Worm (Caenorhabditis elegans) whole organism, young adult: ENCODE results near the gene clec-121.

Source experiments
- B0261.1 ChIP-seq: sonication (generic microtip); optimal IDR thresholded peaks from 2 replicates; lab custom pipeline; 2016; ENCODE audit warnings: mild to moderate bottlenecking, missing genetic modification characterization, moderate library complexity, missing compliant biosample characterization
- C06A6.2 ChIP-seq: fragments of 200-800 bp; sonication (Bioruptor generic); conservative IDR thresholded peaks from 2 replicates; pipeline ENCODE4 v1.3.6; 2022; ENCODE audit warnings: missing genetic modification characterization, missing compliant biosample characterization
- D2030.7 ChIP-seq: fragments of 200-800 bp; sonication (Bioruptor generic); IDR thresholded peaks from 2 replicates; pipeline ENCODE4 v1.3.6; 2022; ENCODE audit warnings: missing genetic modification reagents, missing genetic modification characterization, missing compliant biosample characterization
- F22D6.2 ChIP-seq: sonication (generic microtip); optimal IDR thresholded peaks from 2 replicates; lab custom pipeline; 2016; ENCODE audit warnings: mild to moderate bottlenecking, missing genetic modification characterization, missing compliant biosample characterization
- F23B12.7 ChIP-seq: sonication (generic microtip); optimal IDR thresholded peaks from 2 replicates; lab custom pipeline; 2017; ENCODE audit warnings: missing genetic modification characterization, mild to moderate bottlenecking, missing compliant biosample characterization, antibody characterized with exemption, moderate library complexity; ENCODE audit not compliant: insufficient read depth
- F33H1.4 ChIP-seq: fragments of 200-800 bp; sonication (Bioruptor generic); IDR thresholded peaks from 2 replicates; pipeline ENCODE4 v1.3.6; 2022; ENCODE audit warnings: missing genetic modification reagents, missing genetic modification characterization, missing compliant biosample characterization
- F57C9.4 ChIP-seq: sonication (generic microtip); optimal IDR thresholded peaks from 2 replicates; lab custom pipeline; 2017; ENCODE audit warnings: mild to moderate bottlenecking, missing genetic modification characterization, missing compliant biosample characterization
- K11D2.4 ChIP-seq: fragments of 200-800 bp; sonication (Bioruptor generic); IDR thresholded peaks from 2 replicates; pipeline ENCODE4 v1.3.6; 2022; ENCODE audit warnings: missing genetic modification reagents, missing genetic modification characterization, missing compliant biosample characterization
- Y67H2A.10 ChIP-seq: fragments of 200-800 bp; sonication (Bioruptor generic); conservative IDR thresholded peaks from 2 replicates; pipeline ENCODE4 v1.3.6; 2022; ENCODE audit warnings: missing genetic modification reagents, missing genetic modification characterization, missing compliant biosample characterization
- Y79H2A.3 ChIP-seq: fragments of 200-800 bp; sonication (Bioruptor generic); conservative IDR thresholded peaks from 2 replicates; pipeline ENCODE4 v1.3.6; 2022; ENCODE audit warnings: missing genetic modification reagents, missing genetic modification characterization, missing compliant biosample characterization
- Y95B8A.8 ChIP-seq: fragments of 200-800 bp; sonication (Bioruptor generic); IDR thresholded peaks from 2 replicates; pipeline ENCODE4 v1.3.6; 2022; ENCODE audit warnings: missing genetic modification reagents, missing genetic modification characterization, missing compliant biosample characterization
- ama-1 ChIP-seq, 3 experiments: fragments of 150-350 bp in 1 of 3; sonication (generic microtip) in 2 of 3; optimal IDR thresholded peaks; 2 replicates each; lab custom pipeline; 2014 to 2018; ENCODE audit warnings: missing biosample characterization in 2 of 3, missing genetic modification characterization in 2 of 3, missing genetic modification reagents in 2 of 3
- athp-1 ChIP-seq: sonication (generic microtip); optimal IDR thresholded peaks from 2 replicates; lab custom pipeline; 2017; ENCODE audit warnings: mild to moderate bottlenecking, missing genetic modification characterization, missing compliant biosample characterization
- attf-3 ChIP-seq: fragments of 200-800 bp; sonication (Bioruptor generic); conservative IDR thresholded peaks from 2 replicates; pipeline ENCODE4 v1.3.6; 2022; ENCODE audit warnings: missing genetic modification reagents, missing genetic modification characterization, missing compliant biosample characterization
- cebp-1 ChIP-seq, 2 experiments: fragments of 200-800 bp in 1 of 2; sonication (Bioruptor generic) in 1 of 2; sonication (generic microtip) in 1 of 2; IDR thresholded peaks in 1 of 2; optimal IDR thresholded peaks in 1 of 2; 2 replicates each; pipeline versions ENCODE4 v1.3.6 to Lab custom; 2017 to 2022; ENCODE audit warnings: missing compliant biosample characterization in 2 of 2, missing genetic modification characterization in 2 of 2, mild to moderate bottlenecking in 1 of 2, missing genetic modification reagents in 1 of 2, moderate library complexity in 1 of 2
- ceh-27 ChIP-seq: fragments of 200-800 bp; sonication (Bioruptor generic); optimal IDR thresholded peaks from 2 replicates; lab custom pipeline; 2018; ENCODE audit warnings: mild to moderate bottlenecking, missing genetic modification characterization, moderate library complexity, missing compliant biosample characterization
- ceh-91 ChIP-seq: fragments of 200-800 bp; sonication (Bioruptor generic); IDR thresholded peaks from 2 replicates; pipeline ENCODE4 v1.3.6; 2022; ENCODE audit warnings: missing genetic modification reagents, missing genetic modification characterization, missing compliant biosample characterization
- dpff-1 ChIP-seq: sonication (generic microtip); optimal IDR thresholded peaks from 2 replicates; lab custom pipeline; 2017; ENCODE audit warnings: mild to moderate bottlenecking, missing genetic modification characterization, missing compliant biosample characterization
- egl-18 ChIP-seq: fragments of 200-800 bp; sonication (Bioruptor generic); IDR thresholded peaks from 2 replicates; pipeline ENCODE4 v1.3.6; 2022; ENCODE audit warnings: missing genetic modification reagents, missing genetic modification characterization, missing compliant biosample characterization
- ets-4 ChIP-seq: fragments of 200-800 bp; sonication (Bioruptor generic); optimal IDR thresholded peaks from 2 replicates; lab custom pipeline; 2018; ENCODE audit warnings: mild to moderate bottlenecking, missing genetic modification characterization, missing compliant biosample characterization
- him-1 ChIP-seq: sonication (generic microtip); optimal IDR thresholded peaks from 2 replicates; lab custom pipeline; 2016; ENCODE audit warnings: missing genotype, missing genetic modification reagents, missing genetic modification characterization, missing compliant biosample characterization
- hlh-12 ChIP-seq: sonication (generic microtip); optimal IDR thresholded peaks from 2 replicates; lab custom pipeline; 2016; ENCODE audit warnings: missing genetic modification characterization, missing compliant biosample characterization
- let-607 ChIP-seq, 2 experiments: fragments of 200-800 bp in 1 of 2; sonication (Bioruptor generic) in 1 of 2; sonication (generic microtip) in 1 of 2; optimal IDR thresholded peaks; 2 replicates each; lab custom pipeline; 2016 to 2018; ENCODE audit warnings: mild to moderate bottlenecking in 2 of 2, missing compliant biosample characterization in 2 of 2, missing genetic modification characterization in 2 of 2, moderate library complexity in 2 of 2, missing genotype in 1 of 2
- lin-26 ChIP-seq: fragments of 200-800 bp; sonication (Bioruptor generic); IDR thresholded peaks from 2 replicates; pipeline ENCODE4 v1.3.6; 2022; ENCODE audit warnings: missing genetic modification reagents, missing genetic modification characterization, missing compliant biosample characterization
- lin-54 ChIP-seq: fragments of 200-800 bp; sonication (Bioruptor generic); optimal IDR thresholded peaks from 2 replicates; lab custom pipeline; 2018; ENCODE audit warnings: mild to moderate bottlenecking, missing genetic modification characterization, missing compliant biosample characterization
- lsy-27 ChIP-seq: sonication (generic microtip); optimal IDR thresholded peaks from 2 replicates; lab custom pipeline; 2017; ENCODE audit warnings: missing genetic modification characterization, mild to moderate bottlenecking, missing compliant biosample characterization, antibody characterized with exemption, missing genotype, borderline replicate concordance; ENCODE audit not compliant: insufficient read depth
- madf-10 ChIP-seq: sonication (generic microtip); optimal IDR thresholded peaks from 2 replicates; lab custom pipeline; 2016; ENCODE audit warnings: mild to moderate bottlenecking, missing genetic modification characterization, missing compliant biosample characterization
- madf-6 ChIP-seq: fragments of 200-800 bp; sonication (Bioruptor generic); IDR thresholded peaks from 2 replicates; pipeline ENCODE4 v1.3.6; 2022; ENCODE audit warnings: missing genetic modification reagents, missing genetic modification characterization, missing compliant biosample characterization
- mes-4 ChIP-seq: sonication (generic microtip); optimal IDR thresholded peaks from 2 replicates; lab custom pipeline; 2016; ENCODE audit warnings: missing genotype, missing genetic modification characterization, missing compliant biosample characterization
- mxl-1 ChIP-seq: sonication (generic microtip); optimal IDR thresholded peaks from 2 replicates; lab custom pipeline; 2016; ENCODE audit warnings: missing genetic modification characterization, missing compliant biosample characterization
- nfya-1 ChIP-seq: sonication (generic microtip); optimal IDR thresholded peaks from 2 replicates; lab custom pipeline; 2017; ENCODE audit warnings: antibody characterized with exemption, missing compliant biosample characterization, missing genetic modification characterization, borderline replicate concordance; ENCODE audit not compliant: insufficient read depth
- nfyb-1 ChIP-seq: fragments of 200-800 bp; sonication (Bioruptor generic); IDR thresholded peaks from 2 replicates; pipeline ENCODE4 v1.3.6; 2022; ENCODE audit warnings: missing genetic modification reagents, missing genetic modification characterization, missing compliant biosample characterization
- nhr-27 ChIP-seq: fragments of 200-800 bp; sonication (Bioruptor generic); optimal IDR thresholded peaks from 2 replicates; lab custom pipeline; 2018; ENCODE audit warnings: mild to moderate bottlenecking, missing genetic modification characterization, moderate library complexity, missing compliant biosample characterization
- nhr-80 ChIP-seq: sonication (generic microtip); optimal IDR thresholded peaks from 2 replicates; lab custom pipeline; 2016; ENCODE audit warnings: missing genetic modification characterization, missing compliant biosample characterization
- pha-4 ChIP-seq: fragments of 150-350 bp; sonication (generic microtip); optimal IDR thresholded peaks from 2 replicates; lab custom pipeline; 2014; ENCODE audit warnings: missing biosample characterization, missing genetic modification reagents, missing genetic modification characterization
- rec-8 ChIP-seq, 2 experiments: sonication (generic microtip); optimal IDR thresholded peaks; 2 replicates each; lab custom pipeline; 2016; ENCODE audit warnings: mild to moderate bottlenecking in 2 of 2, missing genetic modification characterization in 2 of 2, missing genetic modification reagents in 2 of 2, missing genotype in 2 of 2, missing biosample characterization in 1 of 2, missing compliant biosample characterization in 1 of 2, moderate library complexity in 1 of 2
- repo-1 ChIP-seq: sonication (generic microtip); optimal IDR thresholded peaks from 2 replicates; lab custom pipeline; 2017; ENCODE audit warnings: mild to moderate bottlenecking, missing genetic modification characterization, missing compliant biosample characterization
- rpc-1 ChIP-seq, 2 experiments: fragments of 150-350 bp in 1 of 2; sonication (generic microtip) in 1 of 2; optimal IDR thresholded peaks; 2 replicates each; lab custom pipeline; 2014 to 2018; ENCODE audit warnings: missing biosample characterization in 1 of 2, missing genetic modification characterization in 1 of 2, missing genetic modification reagents in 1 of 2, missing genotype in 1 of 2
- sea-2 ChIP-seq: fragments of 200-800 bp; sonication (Bioruptor generic); IDR thresholded peaks from 2 replicates; pipeline ENCODE4 v1.3.6; 2022; ENCODE audit warnings: missing genetic modification characterization, missing compliant biosample characterization
- snpc-1.3 ChIP-seq: sonication (generic microtip); optimal IDR thresholded peaks from 2 replicates; lab custom pipeline; 2017; ENCODE audit warnings: missing genetic modification characterization, mild to moderate bottlenecking, missing compliant biosample characterization, antibody characterized with exemption, moderate library complexity, missing genotype, missing genetic modification reagents; ENCODE audit not compliant: insufficient read depth
- snpc-4 ChIP-seq, 5 experiments: fragments of 150-350 bp in 1 of 5; sonication (generic microtip) in 4 of 5; optimal IDR thresholded peaks; 2 replicates each; lab custom pipeline; 2014 to 2018; ENCODE audit warnings: missing genetic modification characterization in 5 of 5, missing biosample characterization in 3 of 5, antibody characterized with exemption in 2 of 5, mild to moderate bottlenecking in 2 of 5, missing compliant biosample characterization in 2 of 5, missing genotype in 2 of 5, moderate library complexity in 2 of 5, missing genetic modification reagents in 1 of 5
- unc-62 ChIP-seq: fragments of 150-350 bp; optimal IDR thresholded peaks from 2 replicates; lab custom pipeline; 2014; ENCODE audit warnings: missing biosample characterization, missing genetic modification reagents, missing genetic modification characterization
- xnd-1 ChIP-seq: sonication (generic microtip); optimal IDR thresholded peaks from 2 replicates; lab custom pipeline; 2016; ENCODE audit warnings: missing genotype, missing genetic modification reagents, missing genetic modification characterization, missing compliant biosample characterization
- ztf-25 ChIP-seq: fragments of 200-800 bp; sonication (Bioruptor generic); IDR thresholded peaks from 2 replicates; pipeline ENCODE4 v1.3.6; 2022; ENCODE audit warnings: missing genetic modification reagents, missing genetic modification characterization, missing compliant biosample characterization
- ztf-3 ChIP-seq: fragments of 200-800 bp; sonication (Bioruptor generic); optimal IDR thresholded peaks from 2 replicates; lab custom pipeline; 2018; ENCODE audit warnings: mild to moderate bottlenecking, missing genetic modification characterization, missing compliant biosample characterization

clec-121 gene

ce11 chrII:3076915-3077314 lies 25.2 kb upstream of the clec-121 start, which contains the start of gene Y25C1A.8 (continued):
- TF ChIP-seq mxl-1 (tag; lab: Kevin White, UChicago): peak; percentile 15
- TF ChIP-seq F23B12.7 (tag; lab: Kevin White, UChicago): peak; percentile 92
- peak; percentile 41 for TF ChIP-seq nhr-80 (tag; lab: Kevin White, UChicago)
- no peak for TF ChIP-seq attf-3 (GFP tag; lab: Robert Waterston, UW)
- TF ChIP-seq snpc-1.3 (tag; lab: Kevin White, UChicago): peak; percentile 51
- peak; percentile 63; the same call in 1 of the 2 replicates for TF ChIP-seq ceh-91 (GFP tag; lab: Robert Waterston, UW)
- peak; percentile 90 for TF ChIP-seq lin-54 (GFP tag; lab: Kevin White, UChicago)
- TF ChIP-seq C06A6.2 (GFP tag; lab: Robert Waterston, UW): peak; percentile 60; the same call in 1 of the 2 replicates
- TF ChIP-seq xnd-1 (tag; lab: Kevin White, UChicago): peak; percentile 69
- peak; percentile 78 for TF ChIP-seq ets-4 (GFP tag; lab: Kevin White, UChicago)
- TF ChIP-seq let-607 (tag; optimal IDR thresholded peaks at IDR 0.05; lab: Kevin White, UChicago): peak; percentile 97 to 98
- TF ChIP-seq rpc-1 (optimal IDR thresholded peaks at IDR 0.05; lab: Kevin White, UChicago): peak; percentile 24
- no peak for TF ChIP-seq rpc-1 (tag; optimal IDR thresholded peaks at IDR 0.05; lab: Kevin White, UChicago)
- TF ChIP-seq cebp-1 (GFP tag; IDR thresholded peaks at IDR 0.05; lab: Robert Waterston, UW): peak; percentile 86
- peak; percentile 95 for TF ChIP-seq cebp-1 (tag; optimal IDR thresholded peaks at IDR 0.05; lab: Kevin White, UChicago)
- no peak for TF ChIP-seq dpff-1 (tag; lab: Kevin White, UChicago)
- TF ChIP-seq hlh-12 (tag; lab: Kevin White, UChicago): no peak
- TF ChIP-seq Y67H2A.10 (GFP tag; lab: Robert Waterston, UW): no peak
- no peak for TF ChIP-seq nfya-1
- TF ChIP-seq snpc-4 (GFP tag; optimal IDR thresholded peaks at IDR 0.05; lab: Kevin White, UChicago): peak; percentile 63
- peak in 3 of 4 experiments; percentile 71 to 73 (median 73) for TF ChIP-seq snpc-4 (tag; optimal IDR thresholded peaks at IDR 0.05; lab: Kevin White, UChicago)
- TF ChIP-seq B0261.1: peak; percentile 36
- TF ChIP-seq him-1 (tag; lab: Kevin White, UChicago): peak; percentile 30
- no peak for TF ChIP-seq mes-4 (tag; lab: Kevin White, UChicago)
- TF ChIP-seq F22D6.2: peak; percentile 70
- peak; percentile 88 for TF ChIP-seq madf-6
- no peak for TF ChIP-seq Y79H2A.3 (GFP tag; lab: Robert Waterston, UW)
- TF ChIP-seq egl-18 (GFP tag; lab: Robert Waterston, UW): no peak
- no peak; the same call in none of the 2 replicates for TF ChIP-seq Y95B8A.8 (GFP tag; lab: Robert Waterston, UW)
- TF ChIP-seq ztf-25 (GFP tag; lab: Robert Waterston, UW): no peak
- no peak for TF ChIP-seq lsy-27 (tag; lab: Kevin White, UChicago)
- peak; percentile 48 for TF ChIP-seq ztf-3
- TF ChIP-seq madf-10 (tag; lab: Kevin White, UChicago): peak; percentile 51
- TF ChIP-seq F33H1.4 (GFP tag; lab: Robert Waterston, UW): peak; percentile 100
- TF ChIP-seq nhr-27 (tag; lab: Kevin White, UChicago): no peak
- TF ChIP-seq K11D2.4: no peak; the same call in 1 of the 2 replicates
- TF ChIP-seq sea-2 (GFP tag; lab: Robert Waterston, UW): no peak
- no peak for TF ChIP-seq rec-8 (tag; optimal IDR thresholded peaks at IDR 0.05; lab: Kevin White, UChicago)
- TF ChIP-seq F57C9.4 (tag; lab: Kevin White, UChicago): peak; percentile 67
- peak; percentile 75; the same call in 1 of the 2 replicates for TF ChIP-seq D2030.7
- TF ChIP-seq athp-1 (tag; lab: Kevin White, UChicago): peak; percentile 62
- TF ChIP-seq repo-1: peak; percentile 91
- TF ChIP-seq pha-4: peak; percentile 24
- no peak for TF ChIP-seq unc-62 (GFP tag; lab: Kevin White, UChicago)
- TF ChIP-seq lin-26 (GFP tag; lab: Robert Waterston, UW): no peak
- TF ChIP-seq ama-1 (optimal IDR thresholded peaks at IDR 0.05; lab: Kevin White, UChicago): no peak
- TF ChIP-seq ama-1 (GFP tag; optimal IDR thresholded peaks at IDR 0.05; lab: Kevin White, UChicago): peak in 1 of 2 experiments; percentile 16
- peak; percentile 94 for TF ChIP-seq nfyb-1 (GFP tag; lab: Robert Waterston, UW)
- no peak for TF ChIP-seq ceh-27 (GFP tag; lab: Kevin White, UChicago)
